Worm (Caenorhabditis elegans) whole organism, midembryonic: ENCODE measurements around the gene svh-5.

ENCODE experiments used
- T22C8.4 ChIP-seq: fragments of 200-800 bp; sonication (Bioruptor generic); IDR thresholded peaks from 2 replicates; pipeline ENCODE4 v1.3.6; 2022; ENCODE audit warnings: missing genetic modification characterization, missing compliant biosample characterization
- flt-1 ChIP-seq: fragments of 200-800 bp; sonication (Bioruptor generic); IDR thresholded peaks from 2 replicates; pipeline ENCODE4 v1.3.6; 2022; ENCODE audit warnings: missing genetic modification characterization, missing compliant biosample characterization
- klf-2 ChIP-seq: fragments of 200-800 bp; sonication (Bioruptor generic); conservative IDR thresholded peaks from 2 replicates; pipeline ENCODE4 v1.3.6; 2022; ENCODE audit warnings: missing genetic modification reagents, missing genetic modification characterization, missing compliant biosample characterization
- ztf-23 ChIP-seq: fragments of 200-800 bp; sonication (Bioruptor generic); IDR thresholded peaks from 2 replicates; pipeline ENCODE4 v1.3.6; 2022; ENCODE audit warnings: missing genetic modification reagents, missing genetic modification characterization, missing compliant biosample characterization

- no peak for TF ChIP-seq T22C8.4
- no peak for TF ChIP-seq klf-2 (GFP tag; lab: Robert Waterston, UW)
- no peak for TF ChIP-seq flt-1 (GFP tag; lab: Robert Waterston, UW)
- TF ChIP-seq ztf-23 (GFP tag; lab: Robert Waterston, UW): no peak
Observed at ce11 chrX:15375299-15375698, 2.3 kb downstream of the svh-5 start.
